Worm (Caenorhabditis elegans): Measurements from ENCODE around the gene tyra-3.

DNA sequence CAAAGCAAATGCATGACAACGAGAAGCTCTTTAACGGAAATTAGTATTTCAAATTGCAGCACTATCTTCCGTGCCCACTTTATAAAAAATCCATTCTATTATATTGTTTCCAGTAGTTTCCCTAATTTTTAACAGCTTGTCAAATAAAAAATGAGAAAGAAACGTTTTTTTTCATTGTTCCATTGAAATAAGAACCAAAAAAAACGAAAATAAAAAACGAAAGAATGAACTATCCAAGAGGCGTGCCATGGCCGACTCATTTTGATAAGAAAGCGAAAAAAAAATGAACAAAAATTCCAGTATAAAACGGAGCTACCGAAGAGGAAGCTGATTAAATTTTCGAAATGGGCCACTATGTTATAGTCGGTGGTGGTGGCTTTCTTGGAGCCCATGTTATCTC is 57.1 kb downstream of the tyra-3 start, which contains the start of gene hsd-2:
- no peak for TF ChIP-seq unc-62 (GFP tag; optimal IDR thresholded peaks at IDR 0.05)
- TF ChIP-seq lin-39 (tag; optimal IDR thresholded peaks at IDR 0.05) = no peak
- no peak for TF ChIP-seq nhr-11 (tag; optimal IDR thresholded peaks at IDR 0.05)
- no peak for TF ChIP-seq mep-1 (tag; optimal IDR thresholded peaks at IDR 0.05)
- no peak for TF ChIP-seq ztf-4 (tag; optimal IDR thresholded peaks at IDR 0.05)
- no peak for TF ChIP-seq elt-3 (tag; optimal IDR thresholded peaks at IDR 0.05)
- no peak for TF ChIP-seq pag-3 (tag; optimal IDR thresholded peaks at IDR 0.05; ENCODE audit: borderline replicate concordance, insufficient read depth)
- TF ChIP-seq rnt-1 (tag; optimal IDR thresholded peaks at IDR 0.05) = no peak
